Fruit fly (Drosophila melanogaster): Measurements from ENCODE around the gene CG15892.

The CG15892 gene

DNA sequence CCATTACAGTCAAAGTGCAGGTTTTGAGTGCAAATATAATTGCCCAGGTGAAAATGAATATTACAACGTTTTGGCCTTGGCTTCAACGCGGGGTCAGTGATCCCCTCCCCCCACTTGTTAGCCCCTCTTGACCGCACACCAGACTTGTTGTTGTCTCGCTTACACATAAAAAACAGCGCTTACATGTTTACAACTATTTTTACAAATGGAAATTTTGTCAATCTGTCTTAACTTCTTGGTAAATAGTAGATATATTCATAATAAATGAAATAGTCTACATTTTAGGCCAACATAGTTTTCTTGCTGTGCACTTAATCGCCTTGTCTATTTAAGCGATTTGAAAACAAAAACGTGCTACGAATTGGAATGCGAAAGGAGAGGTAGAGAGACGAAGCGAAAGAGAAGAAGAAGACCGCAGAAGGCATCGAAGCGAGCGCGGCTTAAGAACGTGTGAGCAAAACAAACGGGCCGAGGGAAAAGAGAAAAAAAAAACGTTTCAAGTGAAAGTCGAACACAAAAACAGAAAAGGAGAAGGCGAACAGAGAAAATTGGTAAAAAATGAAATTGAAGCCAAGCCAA is 45.9 kb upstream of the CG15892 start (continued):
- TF ChIP-seq CG33557 (GFP tag; optimal IDR thresholded peaks at IDR 0.05) (no peak), CG12391 (tag; optimal IDR thresholded peaks at IDR 0.05) (peak; percentile 52), dm (GFP tag; optimal IDR thresholded peaks at IDR 0.05) (peak; percentile 23), danr (GFP tag; IDR thresholded peaks at IDR 0.05) (no peak), Hr51 (GFP tag; optimal IDR thresholded peaks at IDR 0.05) (peak in 1 of 2 experiments; percentile 53), bcd (GFP tag; optimal IDR thresholded peaks at IDR 0.05) (peak; percentile 42), CG7786 (GFP tag; optimal IDR thresholded peaks at IDR 0.05) (peak; percentile 12), CG1647 (GFP tag; optimal IDR thresholded peaks at IDR 0.05) (peak; percentile 34), fd64A (GFP tag; optimal IDR thresholded peaks at IDR 0.05) (peak; percentile 27), fd96Cb (tag; optimal IDR thresholded peaks at IDR 0.05) (peak; percentile 56), Abd-B (GFP tag; optimal IDR thresholded peaks at IDR 0.05) (peak; percentile 49), Ada2b (GFP tag; IDR thresholded peaks at IDR 0.05) (peak; percentile 56), knrl (GFP tag; IDR thresholded peaks at IDR 0.05; ENCODE audit: partially characterized antibody) (no peak), amos (GFP tag; IDR thresholded peaks at IDR 0.05; ENCODE audit: partially characterized antibody) (no peak), D19B (GFP tag; optimal IDR thresholded peaks at IDR 0.05) (no peak), pb (GFP tag; optimal IDR thresholded peaks at IDR 0.05) (peak; percentile 28), NC2β (GFP tag; optimal IDR thresholded peaks at IDR 0.05) (peak; percentile 16), CG7556 (GFP tag; optimal IDR thresholded peaks at IDR 0.05) (no peak), gro (GFP tag; optimal IDR thresholded peaks at IDR 0.05) (peak; percentile 65), CG17328 (GFP tag; IDR thresholded peaks at IDR 0.05) (peak; percentile 72), CG42726 (GFP tag; IDR thresholded peaks at IDR 0.05; ENCODE audit: partially characterized antibody) (no peak), H15 (GFP tag; IDR thresholded peaks at IDR 0.05) (0 out of 3 replicates have a peak, but pooled peaks have one; percentile 56), bowl (GFP tag; IDR thresholded peaks at IDR 0.05) (no peak), CG3726 (GFP tag; IDR thresholded peaks at IDR 0.05) (0 out of 3 replicates have a peak, but pooled peaks have one; percentile 37), mirr (GFP tag; optimal IDR thresholded peaks at IDR 0.05) (no peak), CG4404 (GFP tag; IDR thresholded peaks at IDR 0.05) (peak; percentile 22; the same call in 1 of the 2 replicates), D19A (tag; optimal IDR thresholded peaks at IDR 0.05) (peak; percentile 54), CG3407 (GFP tag; optimal IDR thresholded peaks at IDR 0.05) (peak; percentile 28), CG8359 (GFP tag; optimal IDR thresholded peaks at IDR 0.05; ENCODE audit: borderline replicate concordance) (no peak), eve (GFP tag; optimal IDR thresholded peaks at IDR 0.05) (no peak), CG15269 (tag; optimal IDR thresholded peaks at IDR 0.05) (peak; percentile 59), BEAF-32 (GFP tag; optimal IDR thresholded peaks at IDR 0.05) (no peak), br (optimal IDR thresholded peaks at IDR 0.05) (no peak), pzg (GFP tag; optimal IDR thresholded peaks at IDR 0.05) (no peak), CG18262 (tag; optimal IDR thresholded peaks at IDR 0.05) (peak; percentile 35), CHES-1-like (GFP tag; optimal IDR thresholded peaks at IDR 0.05) (no peak), fd3F (GFP tag; optimal IDR thresholded peaks at IDR 0.05) (peak; percentile 20), CG13424 (tag; optimal IDR thresholded peaks at IDR 0.05) (peak; percentile 65), emc (GFP tag; optimal IDR thresholded peaks at IDR 0.05) (no peak), unpg (GFP tag; optimal IDR thresholded peaks at IDR 0.05) (peak; percentile 62), CG7745 (tag; optimal IDR thresholded peaks at IDR 0.05) (no peak), lmd (GFP tag; IDR thresholded peaks at IDR 0.05) (peak; percentile 61; the same call in 1 of the 2 replicates), CG11456 (GFP tag; IDR thresholded peaks at IDR 0.05) (peak; percentile 54; the same call in 1 of the 3 replicates), CG1792 (GFP tag; optimal IDR thresholded peaks at IDR 0.05) (no peak), HLH3B (GFP tag; IDR thresholded peaks at IDR 0.05) (peak; percentile 60; the same call in 1 of the 2 replicates), Hand (GFP tag; optimal IDR thresholded peaks at IDR 0.05) (no peak), fru (optimal IDR thresholded peaks at IDR 0.05) (no peak), ind (GFP tag; optimal IDR thresholded peaks at IDR 0.05) (peak; percentile 53), tgo (GFP tag; IDR thresholded peaks at IDR 0.05) (peak; percentile 68), CG12769 (tag; optimal IDR thresholded peaks at IDR 0.05) (peak; percentile 68)
